Worm (Caenorhabditis elegans) whole organism, early embryonic: ENCODE measurements around the gene T25E4.1.

Experiments used
- B0310.2 ChIP-seq: sonication (generic microtip); optimal IDR thresholded peaks from 2 replicates; lab custom pipeline; 2016; ENCODE audit warnings: mild to moderate bottlenecking, missing genetic modification characterization, missing compliant biosample characterization
- F13C5.2 ChIP-seq: sonication (generic microtip); optimal IDR thresholded peaks from 2 replicates; lab custom pipeline; 2017; ENCODE audit warnings: mild to moderate bottlenecking, missing genetic modification characterization, inconsistent platforms, missing compliant biosample characterization
- aly-1 ChIP-seq: sonication (generic microtip); optimal IDR thresholded peaks from 2 replicates; lab custom pipeline; 2016; ENCODE audit warnings: missing genetic modification characterization, missing compliant biosample characterization
- ama-1 ChIP-seq: fragments of 150-350 bp; optimal IDR thresholded peaks from 2 replicates; lab custom pipeline; 2014
- ceh-13 ChIP-seq: fragments of 200-800 bp; sonication (Bioruptor generic); optimal IDR thresholded peaks from 2 replicates; lab custom pipeline; 2018; ENCODE audit warnings: mild to moderate bottlenecking, missing genetic modification characterization, missing compliant biosample characterization
- ceh-36 ChIP-seq: sonication (generic microtip); optimal IDR thresholded peaks from 2 replicates; lab custom pipeline; 2016; ENCODE audit warnings: missing genetic modification characterization, inconsistent platforms, missing compliant biosample characterization
- ets-7 ChIP-seq: sonication (generic microtip); optimal IDR thresholded peaks from 2 replicates; lab custom pipeline; 2016; ENCODE audit warnings: missing genotype, missing genetic modification characterization, missing compliant biosample characterization
- flt-1 ChIP-seq: fragments of 200-800 bp; sonication (Bioruptor generic); IDR thresholded peaks from 2 replicates; pipeline ENCODE4 v1.3.6; 2022; ENCODE audit warnings: missing genetic modification characterization, missing compliant biosample characterization
- hmbx-1 ChIP-seq: sonication (generic microtip); optimal IDR thresholded peaks from 2 replicates; lab custom pipeline; 2016; ENCODE audit warnings: mild to moderate bottlenecking, missing genetic modification characterization, missing compliant biosample characterization
- hmg-4 ChIP-seq: fragments of 200-800 bp; sonication (Bioruptor generic); optimal IDR thresholded peaks from 2 replicates; lab custom pipeline; 2018; ENCODE audit warnings: mild to moderate bottlenecking, missing genetic modification characterization, missing compliant biosample characterization
- hnd-1 ChIP-seq: sonication (generic microtip); optimal IDR thresholded peaks from 2 replicates; lab custom pipeline; 2016; ENCODE audit warnings: missing genetic modification characterization, missing compliant biosample characterization
- pes-1 ChIP-seq: fragments of 200-800 bp; sonication (Bioruptor generic); IDR thresholded peaks from 2 replicates; pipeline ENCODE4 v1.3.6; 2022; ENCODE audit warnings: missing genetic modification reagents, missing genetic modification characterization, missing compliant biosample characterization
- scrt-1 ChIP-seq: fragments of 200-800 bp; sonication (Bioruptor generic); IDR thresholded peaks from 2 replicates; pipeline ENCODE4 v1.3.6; 2022; ENCODE audit warnings: missing genetic modification characterization, missing compliant biosample characterization
- sea-1 ChIP-seq: fragments of 200-800 bp; sonication (Bioruptor generic); conservative IDR thresholded peaks from 2 replicates; pipeline ENCODE4 v1.3.6; 2022; ENCODE audit warnings: missing genetic modification characterization, missing compliant biosample characterization
- tbx-11 ChIP-seq: fragments of 200-800 bp; sonication (Bioruptor generic); IDR thresholded peaks from 2 replicates; pipeline ENCODE4 v1.3.6; 2022; ENCODE audit warnings: missing genetic modification characterization, missing compliant biosample characterization
- tbx-37 ChIP-seq: fragments of 200-800 bp; sonication (Bioruptor generic); conservative IDR thresholded peaks from 2 replicates; pipeline ENCODE4 v1.3.6; 2022; ENCODE audit warnings: missing genetic modification reagents, missing genetic modification characterization, missing compliant biosample characterization
- tra-4 ChIP-seq: sonication (generic microtip); optimal IDR thresholded peaks from 2 replicates; lab custom pipeline; 2017; ENCODE audit warnings: missing genetic modification characterization, missing compliant biosample characterization

T25E4.1 gene

ce11 chrII:5543476-5544144 is 34.5 kb upstream of the T25E4.1 start:
- TF ChIP-seq B0310.2 (tag; lab: Kevin White, UChicago): peak; percentile 91
- peak; percentile 90 for TF ChIP-seq sea-1 (GFP tag; lab: Robert Waterston, UW)
- peak; percentile 85 for TF ChIP-seq tbx-11 (GFP tag; lab: Robert Waterston, UW)
- peak; percentile 60; the same call in 1 of the 2 replicates for TF ChIP-seq flt-1 (GFP tag; lab: Robert Waterston, UW)
- peak; percentile 90 for TF ChIP-seq hmg-4 (GFP tag; lab: Kevin White, UChicago)
- peak; percentile 88 for TF ChIP-seq tra-4 (tag; lab: Kevin White, UChicago)
- peak; percentile 59 for TF ChIP-seq tbx-37
- TF ChIP-seq ceh-13: peak; percentile 30
- peak; percentile 100 for TF ChIP-seq ama-1 (lab: Kevin White, UChicago)
- peak; percentile 85 for TF ChIP-seq ceh-36
- TF ChIP-seq scrt-1 (GFP tag; lab: Robert Waterston, UW): peak; percentile 78
- TF ChIP-seq hmbx-1: peak; percentile 83
- TF ChIP-seq hnd-1 (tag; lab: Kevin White, UChicago): peak; percentile 59
- TF ChIP-seq aly-1 (tag; lab: Kevin White, UChicago): no peak
- TF ChIP-seq F13C5.2: peak; percentile 95
- TF ChIP-seq ets-7: peak; percentile 77
- peak; percentile 78 for TF ChIP-seq pes-1

- no peak for TF ChIP-seq flt-1 (GFP tag; lab: Robert Waterston, UW)
- no peak for TF ChIP-seq sea-1 (GFP tag; lab: Robert Waterston, UW)
- TF ChIP-seq pes-1: no peak
- TF ChIP-seq ceh-13: no peak
- TF ChIP-seq hnd-1 (tag; lab: Kevin White, UChicago): no peak
- no peak for TF ChIP-seq hmbx-1
- no peak for TF ChIP-seq F13C5.2
Measured at ce11 chrII:5544145-5544515, 34.0 kb upstream of the T25E4.1 start.

ce11 chrII:5544764-5545163 is 33.4 kb upstream of the T25E4.1 start, which contains the start of gene ins-13:
TSS of gene ins-13 (minus strand) at chrII:5544864.
- TF ChIP-seq ets-7 (no peak), ama-1 (lab: Kevin White, UChicago) (no peak), F13C5.2 (no peak), pes-1 (no peak), tbx-37 (no peak)

ce11 chrII:5547442-5547894 is 30.7 kb upstream of the T25E4.1 start, which contains the start of gene acdh-2:
TSS of gene acdh-2 (minus strand) at chrII:5547492.
- TF ChIP-seq sea-1 (GFP tag; lab: Robert Waterston, UW): no peak
- no peak for TF ChIP-seq tbx-37
- TF ChIP-seq scrt-1 (GFP tag; lab: Robert Waterston, UW): no peak
- no peak for TF ChIP-seq hmbx-1
- TF ChIP-seq ceh-13: no peak
- no peak for TF ChIP-seq ceh-36
- TF ChIP-seq hmg-4 (GFP tag; lab: Kevin White, UChicago): no peak
- no peak for TF ChIP-seq tra-4 (tag; lab: Kevin White, UChicago)
- no peak for TF ChIP-seq ets-7
- TF ChIP-seq pes-1: no peak

ce11 chrII:5549746-5550145 is 28.4 kb upstream of the T25E4.1 start, which contains the start of gene C17C3.6:
TSS of gene C17C3.6 (plus strand) at chrII:5550046.
- TF ChIP-seq scrt-1 (GFP tag; lab: Robert Waterston, UW) (no peak), ama-1 (lab: Kevin White, UChicago) (no peak), tra-4 (tag; lab: Kevin White, UChicago) (no peak), ceh-36 (no peak), aly-1 (tag; lab: Kevin White, UChicago) (no peak), sea-1 (GFP tag; lab: Robert Waterston, UW) (no peak), ceh-13 (no peak), hmbx-1 (no peak), F13C5.2 (no peak), B0310.2 (tag; lab: Kevin White, UChicago) (no peak), tbx-37 (no peak), hmg-4 (GFP tag; lab: Kevin White, UChicago) (no peak)

ce11 chrII:5551517-5551916 is 26.6 kb upstream of the T25E4.1 start, which contains the start of gene C17C3.5:
TSS of gene C17C3.5 (plus strand) at chrII:5551817.
- TF ChIP-seq tbx-37 (no peak), hmbx-1 (no peak)

ce11 chrII:5553531-5553930 is 24.6 kb upstream of the T25E4.1 start:
- TF ChIP-seq ceh-36 (no peak), B0310.2 (tag; lab: Kevin White, UChicago) (no peak), tbx-37 (no peak), F13C5.2 (no peak), hmbx-1 (no peak), ets-7 (no peak), ama-1 (lab: Kevin White, UChicago) (no peak), ceh-13 (no peak), tra-4 (tag; lab: Kevin White, UChicago) (no peak), pes-1 (no peak), sea-1 (GFP tag; lab: Robert Waterston, UW) (no peak), flt-1 (GFP tag; lab: Robert Waterston, UW) (no peak), hnd-1 (tag; lab: Kevin White, UChicago) (no peak)

- TF ChIP-seq B0310.2 (tag; lab: Kevin White, UChicago) (no peak), scrt-1 (GFP tag; lab: Robert Waterston, UW) (no peak), flt-1 (GFP tag; lab: Robert Waterston, UW) (no peak), ets-7 (no peak), tbx-11 (GFP tag; lab: Robert Waterston, UW) (no peak), ceh-36 (no peak), ama-1 (lab: Kevin White, UChicago) (no peak), sea-1 (GFP tag; lab: Robert Waterston, UW) (no peak), F13C5.2 (no peak), hmbx-1 (no peak), tbx-37 (no peak), hmg-4 (GFP tag; lab: Kevin White, UChicago) (no peak), hnd-1 (tag; lab: Kevin White, UChicago) (no peak), aly-1 (tag; lab: Kevin White, UChicago) (no peak), ceh-13 (no peak), tra-4 (tag; lab: Kevin White, UChicago) (no peak), pes-1 (no peak)
Measured at ce11 chrII:5554317-5554716, 23.8 kb upstream of the T25E4.1 start, which contains the start of gene ins-12. TSS of gene ins-12 (plus strand) at chrII:5554617.
